Fruit fly (Drosophila melanogaster): Measurements from ENCODE around the gene CG34180.

- TF ChIP-seq OdsH (GFP tag; optimal IDR thresholded peaks at IDR 0.05) (no peak), CG11294 (GFP tag; IDR thresholded peaks at IDR 0.05) (no peak), lz (GFP tag; optimal IDR thresholded peaks at IDR 0.05) (no peak), topi (GFP tag; optimal IDR thresholded peaks at IDR 0.05) (no peak), CG15336 (GFP tag; IDR thresholded peaks at IDR 0.05) (no peak), CG3032 (tag; optimal IDR thresholded peaks at IDR 0.05) (no peak), CG7368 (GFP tag; optimal IDR thresholded peaks at IDR 0.05) (no peak), Eip78C (GFP tag) (no peak), Blimp-1 (GFP tag; optimal IDR thresholded peaks at IDR 0.05) (no peak), esn (GFP tag; optimal IDR thresholded peaks at IDR 0.05) (no peak), Sox102F (GFP tag; optimal IDR thresholded peaks at IDR 0.05) (no peak), CG9139 (GFP tag; optimal IDR thresholded peaks at IDR 0.05) (no peak), spab (GFP tag; optimal IDR thresholded peaks at IDR 0.05) (no peak), CG10631 (GFP tag; optimal IDR thresholded peaks at IDR 0.05) (no peak)
These were observed 25.5 kb downstream of the CG34180 start for dm6 chr2L:6085733-6086317.
